Fruit fly (Drosophila melanogaster) whole organism, embryonic: ENCODE data around the gene CG8119.
A peak's percentile ranks its signal among the peaks of the same experiment; 100 is the strongest.

Source experiments
- ATbp ChIP-seq: fragments of 200-800 bp; sonication (Bioruptor generic); optimal IDR thresholded peaks from 2 replicates; lab custom pipeline; 2017; ENCODE audit warnings: missing biosample characterization, mild to moderate bottlenecking, missing genetic modification characterization, missing genetic modification reagents
- Adf1 ChIP-seq: fragments of 200-800 bp; sonication (Bioruptor generic); IDR thresholded peaks from 2 replicates; pipeline ENCODE4 v1.3.6; 2022; ENCODE audit warnings: missing biosample characterization, missing genetic modification characterization
- Asciz ChIP-seq: fragments of 200-800 bp; sonication (Bioruptor generic); optimal IDR thresholded peaks from 2 replicates; lab custom pipeline; 2017; ENCODE audit warnings: missing biosample characterization, mild to moderate bottlenecking, missing genetic modification characterization, missing genetic modification reagents
- Atf6 ChIP-seq: fragments of 200-800 bp; sonication (Bioruptor generic); IDR thresholded peaks from 2 replicates; pipeline ENCODE4 v1.3.6; 2022; ENCODE audit warnings: missing biosample characterization, missing genetic modification characterization
- CG10366 ChIP-seq: fragments of 200-800 bp; sonication (Bioruptor generic); IDR thresholded peaks from 2 replicates; pipeline ENCODE4 v1.3.6; 2022; ENCODE audit warnings: missing biosample characterization, missing genetic modification characterization
- CG12236 ChIP-seq: fragments of 200-800 bp; sonication (Bioruptor generic); optimal IDR thresholded peaks from 2 replicates; lab custom pipeline; 2016; ENCODE audit warnings: missing biosample characterization, missing genetic modification characterization
- CG1529 ChIP-seq: fragments of 200-800 bp; sonication (Bioruptor generic); optimal IDR thresholded peaks from 3 replicates; lab custom pipeline; 2018; ENCODE audit warnings: missing biosample characterization, missing genetic modification characterization
- CG16779 ChIP-seq: fragments of 200-800 bp; sonication (Bioruptor generic); IDR thresholded peaks from 2 replicates; pipeline ENCODE4 v1.3.6; 2022; ENCODE audit warnings: missing biosample characterization, missing genetic modification characterization
- CG16815 ChIP-seq: fragments of 200-800 bp; sonication (Bioruptor generic); optimal IDR thresholded peaks from 3 replicates; lab custom pipeline; 2017; ENCODE audit warnings: missing biosample characterization, mild to moderate bottlenecking, missing genetic modification characterization
- CG17802 ChIP-seq: fragments of 200-800 bp; sonication (Bioruptor generic); optimal IDR thresholded peaks from 2 replicates; lab custom pipeline; 2018; ENCODE audit warnings: missing biosample characterization, mild to moderate bottlenecking, missing genetic modification characterization, moderate library complexity
- CG18011 ChIP-seq: fragments of 200-800 bp; sonication (Bioruptor generic); optimal IDR thresholded peaks from 2 replicates; lab custom pipeline; 2017; ENCODE audit warnings: missing biosample characterization, missing genetic modification characterization, mild to moderate bottlenecking, moderate library complexity, missing genotype
- CG33557 ChIP-seq: fragments of 200-800 bp; sonication (Bioruptor generic); optimal IDR thresholded peaks from 2 replicates; lab custom pipeline; 2019; ENCODE audit warnings: missing biosample characterization, mild to moderate bottlenecking, missing genetic modification characterization, moderate library complexity
- CG34224 ChIP-seq: fragments of 200-800 bp; sonication (Bioruptor generic); IDR thresholded peaks from 3 replicates; pipeline ENCODE4 v1.3.6; 2022; ENCODE audit warnings: missing biosample characterization, missing genetic modification characterization; ENCODE audit not compliant: partially characterized antibody
- CG4328 ChIP-seq: fragments of 200-800 bp; sonication (Bioruptor generic); optimal IDR thresholded peaks from 3 replicates; lab custom pipeline; 2017; ENCODE audit warnings: missing biosample characterization, missing genetic modification reagents, missing genetic modification characterization
- CG7357 ChIP-seq: fragments of 200-800 bp; sonication (Bioruptor generic); IDR thresholded peaks from 3 replicates; pipeline ENCODE4 v1.3.6; 2022; ENCODE audit warnings: missing biosample characterization, missing genetic modification characterization
- CG7745 ChIP-seq: fragments of 200-800 bp; sonication (Bioruptor generic); optimal IDR thresholded peaks from 2 replicates; lab custom pipeline; 2018; ENCODE audit warnings: missing biosample characterization, mild to moderate bottlenecking, missing genetic modification characterization, moderate library complexity
- CG7786 ChIP-seq: fragments of 200-800 bp; sonication (Bioruptor generic); optimal IDR thresholded peaks from 2 replicates; lab custom pipeline; 2016; ENCODE audit warnings: missing biosample characterization, missing genetic modification characterization
- CG8281 ChIP-seq: fragments of 200-800 bp; sonication (Bioruptor generic); optimal IDR thresholded peaks from 2 replicates; lab custom pipeline; 2018; ENCODE audit warnings: missing biosample characterization, mild to moderate bottlenecking, missing genetic modification characterization, moderate library complexity
- CG8359 ChIP-seq: fragments of 200-800 bp; sonication (Bioruptor generic); optimal IDR thresholded peaks from 2 replicates; lab custom pipeline; 2017; ENCODE audit warnings: missing biosample characterization, mild to moderate bottlenecking, missing genetic modification characterization, borderline replicate concordance
- Dref ChIP-seq: fragments of 200-800 bp; sonication (Bioruptor generic); IDR thresholded peaks from 2 replicates; pipeline ENCODE4 v1.3.6; 2022; ENCODE audit warnings: missing biosample characterization, missing genetic modification characterization
- E2f1 ChIP-seq: fragments of 200-800 bp; sonication (Bioruptor generic); IDR thresholded peaks from 2 replicates; pipeline ENCODE4 v1.3.6; 2022; ENCODE audit warnings: missing biosample characterization, missing genetic modification characterization
- H15 ChIP-seq: fragments of 200-800 bp; sonication (Bioruptor generic); IDR thresholded peaks from 3 replicates; pipeline ENCODE4 v1.3.6; 2022; ENCODE audit warnings: missing biosample characterization, missing genetic modification characterization
- HmgZ ChIP-seq: fragments of 200-800 bp; sonication (Bioruptor generic); optimal IDR thresholded peaks from 2 replicates; lab custom pipeline; 2018; ENCODE audit warnings: missing biosample characterization, mild to moderate bottlenecking, missing genetic modification characterization
- Lhr ChIP-seq: fragments of 200-800 bp; sonication (Bioruptor generic); optimal IDR thresholded peaks from 3 replicates; lab custom pipeline; 2017; ENCODE audit warnings: mild to moderate bottlenecking, missing biosample characterization, missing genetic modification reagents, missing genetic modification characterization
- MTF-1 ChIP-seq: fragments of 200-800 bp; sonication (Bioruptor generic); optimal IDR thresholded peaks from 2 replicates; lab custom pipeline; 2018; ENCODE audit warnings: missing biosample characterization, mild to moderate bottlenecking, missing genetic modification characterization, borderline replicate concordance
- Max ChIP-seq: fragments of 200-800 bp; sonication (Bioruptor generic); optimal IDR thresholded peaks from 2 replicates; lab custom pipeline; 2016; ENCODE audit warnings: missing biosample characterization, mild to moderate bottlenecking, missing genetic modification characterization
- Mrtf ChIP-seq: fragments of 200-800 bp; sonication (Bioruptor generic); IDR thresholded peaks from 3 replicates; pipeline ENCODE4 v1.3.6; 2022; ENCODE audit warnings: missing biosample characterization, missing genetic modification characterization
- Myb ChIP-seq: fragments of 200-800 bp; sonication (Bioruptor generic); optimal IDR thresholded peaks from 2 replicates; lab custom pipeline; 2016; ENCODE audit warnings: missing biosample characterization, missing genetic modification characterization
- Nf-YB ChIP-seq: fragments of 200-800 bp; sonication (Bioruptor generic); optimal IDR thresholded peaks from 3 replicates; lab custom pipeline; 2019; ENCODE audit warnings: missing biosample characterization, mild to moderate bottlenecking, missing genetic modification characterization, moderate library complexity
- Rx ChIP-seq: fragments of 200-800 bp; sonication (Bioruptor generic); IDR thresholded peaks from 2 replicates; pipeline ENCODE4 v1.3.6; 2022; ENCODE audit warnings: missing biosample characterization, missing genetic modification characterization
- Sin3A ChIP-seq: fragments of >200 bp; optimal IDR thresholded peaks from 2 replicates; lab custom pipeline; 2018
- Trl ChIP-seq, 3 experiments: fragments of >200 bp in 2 of 3; fragments of 200-800 bp in 1 of 3; sonication (Bioruptor generic) in 1 of 3; optimal IDR thresholded peaks; 2 replicates in 1 of 3; 3 replicates in 2 of 3; lab custom pipeline; 2016 to 2017; ENCODE audit warnings: missing biosample characterization in 1 of 3, missing genetic modification characterization in 1 of 3
- aop ChIP-seq: fragments of 200-800 bp; sonication (Bioruptor generic); IDR thresholded peaks from 2 replicates; pipeline ENCODE4 v1.3.6; 2022; ENCODE audit warnings: missing biosample characterization, missing genetic modification characterization
- bcd ChIP-seq: fragments of 200-800 bp; sonication (Bioruptor generic); optimal IDR thresholded peaks from 2 replicates; lab custom pipeline; 2017; ENCODE audit warnings: missing biosample characterization, mild to moderate bottlenecking, missing genetic modification characterization
- br ChIP-seq: fragments of >200 bp; optimal IDR thresholded peaks from 2 replicates; lab custom pipeline; 2017
- chif ChIP-seq, 2 experiments: fragments of 200-800 bp; sonication (Bioruptor generic); optimal IDR thresholded peaks; 3 replicates each; lab custom pipeline; 2016; ENCODE audit warnings: missing biosample characterization in 2 of 2, missing genetic modification characterization in 2 of 2
- crol ChIP-seq: fragments of 200-800 bp; sonication (Bioruptor generic); IDR thresholded peaks from 2 replicates; pipeline ENCODE4 v1.3.6; 2022; ENCODE audit warnings: missing biosample characterization, missing genetic modification characterization
- disco-r ChIP-seq: fragments of 200-800 bp; sonication (Bioruptor generic); optimal IDR thresholded peaks from 2 replicates; lab custom pipeline; 2016; ENCODE audit warnings: missing biosample characterization, missing genetic modification characterization
- fru ChIP-seq: fragments of >200 bp; optimal IDR thresholded peaks from 2 replicates; lab custom pipeline; 2017
- her ChIP-seq: fragments of 200-800 bp; sonication (Bioruptor generic); optimal IDR thresholded peaks from 2 replicates; lab custom pipeline; 2016; ENCODE audit warnings: missing biosample characterization, missing genetic modification characterization
- klu ChIP-seq: fragments of 200-800 bp; sonication (Bioruptor generic); IDR thresholded peaks from 2 replicates; pipeline ENCODE4 v1.3.6; 2022; ENCODE audit warnings: missing biosample characterization, missing genetic modification characterization
- lola ChIP-seq, 3 experiments: fragments of >200 bp in 2 of 3; fragments of 200-800 bp in 1 of 3; sonication (Bioruptor generic) in 1 of 3; optimal IDR thresholded peaks; 2 replicates each; lab custom pipeline; 2017 to 2019; ENCODE audit warnings: missing biosample characterization in 3 of 3, missing genetic modification characterization in 3 of 3, mild to moderate bottlenecking in 1 of 3, moderate library complexity in 1 of 3
- nerfin-2 ChIP-seq: fragments of 200-800 bp; sonication (Bioruptor generic); IDR thresholded peaks from 2 replicates; pipeline ENCODE4 v1.3.6; 2022; ENCODE audit warnings: missing biosample characterization, missing genetic modification characterization; ENCODE audit not compliant: partially characterized antibody
- sc ChIP-seq, 3 experiments: fragments of >200 bp in 2 of 3; fragments of 200-800 bp in 1 of 3; sonication (Bioruptor generic) in 1 of 3; optimal IDR thresholded peaks; 2 replicates in 2 of 3; 3 replicates in 1 of 3; lab custom pipeline; 2017; ENCODE audit warnings: mild to moderate bottlenecking in 1 of 3, missing biosample characterization in 1 of 3, missing genetic modification characterization in 1 of 3, missing genetic modification reagents in 1 of 3
- sens-2 ChIP-seq: fragments of 200-800 bp; sonication (Bioruptor generic); IDR thresholded peaks from 2 replicates; pipeline ENCODE4 v1.3.6; 2022; ENCODE audit warnings: missing biosample characterization, missing genetic modification characterization
- sob ChIP-seq: fragments of 200-800 bp; sonication (Bioruptor generic); IDR thresholded peaks from 2 replicates; pipeline ENCODE4 v1.3.6; 2022; ENCODE audit warnings: missing biosample characterization, missing genetic modification characterization
- sr ChIP-seq: fragments of 200-800 bp; sonication (Bioruptor generic); IDR thresholded peaks from 3 replicates; pipeline ENCODE4 v1.3.6; 2022; ENCODE audit warnings: missing biosample characterization, missing genetic modification characterization
- tna ChIP-seq: fragments of 200-800 bp; sonication (Bioruptor generic); IDR thresholded peaks from 2 replicates; pipeline ENCODE4 v1.3.6; 2022; ENCODE audit warnings: missing biosample characterization, missing genetic modification characterization; ENCODE audit not compliant: partially characterized antibody
- usp ChIP-seq: fragments of >200 bp; optimal IDR thresholded peaks from 2 replicates; lab custom pipeline; 2017; ENCODE audit warnings: missing biosample characterization, missing genetic modification characterization
- vvl ChIP-seq: fragments of 200-800 bp; sonication (Bioruptor generic); IDR thresholded peaks from 2 replicates; pipeline ENCODE4 v1.3.6; 2022; ENCODE audit warnings: missing biosample characterization, missing genetic modification characterization

CG8119 gene

DNA sequence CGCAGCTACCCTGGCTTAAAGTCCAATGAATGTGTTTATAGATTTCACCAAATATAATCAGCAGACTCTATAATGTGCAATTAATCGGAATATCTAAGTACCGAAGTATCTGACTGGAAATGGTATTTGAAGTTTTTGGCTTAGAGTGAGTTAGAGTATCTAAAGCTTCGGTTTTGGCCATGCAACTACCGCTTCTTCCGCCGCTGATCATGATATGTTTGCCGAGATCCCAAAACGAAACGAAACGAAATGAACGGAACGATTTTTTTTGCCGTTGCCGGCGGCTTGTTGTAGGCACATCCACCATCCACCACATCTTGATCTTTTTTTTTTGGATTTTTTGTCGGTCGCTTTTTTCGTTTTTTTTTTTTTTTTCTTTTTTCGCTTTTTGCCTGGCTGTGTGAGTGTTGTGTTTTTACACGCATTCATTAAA, 39.4 kb upstream of the CG8119 start (continued):
- TF ChIP-seq nerfin-2 (GFP tag; lab: Robert Waterston, UW), result no peak
- TF ChIP-seq ATbp (GFP tag; lab: Kevin White, UChicago), result peak; percentile 77
- TF ChIP-seq klu (GFP tag; lab: Robert Waterston, UW), result peak; percentile 64
- TF ChIP-seq Max (GFP tag; lab: Kevin White, UChicago), result no peak
- TF ChIP-seq CG16815 (GFP tag; lab: Kevin White, UChicago), result peak; percentile 29
- peak; percentile 54 for TF ChIP-seq CG1529 (GFP tag; lab: Kevin White, UChicago)
- TF ChIP-seq sr (GFP tag; lab: Robert Waterston, UW), result peak; percentile 51; the same call in 1 of the 3 replicates
- no peak for TF ChIP-seq tna (GFP tag; lab: Robert Waterston, UW)
- peak; percentile 53 for TF ChIP-seq CG7786 (GFP tag; lab: Kevin White, UChicago)
- no peak for TF ChIP-seq CG12236 (GFP tag; lab: Kevin White, UChicago)
- peak; percentile 43; the same call in 1 of the 2 replicates for TF ChIP-seq crol (GFP tag; lab: Robert Waterston, UW)
- peak; percentile 78 for TF ChIP-seq CG16779 (GFP tag; lab: Robert Waterston, UW)
- TF ChIP-seq disco-r, result no peak
- no peak for TF ChIP-seq br (lab: Kevin White, UChicago)
- TF ChIP-seq chif (GFP tag; optimal IDR thresholded peaks at IDR 0.05; lab: Kevin White, UChicago), result peak; percentile 53 to 56
- TF ChIP-seq Asciz (GFP tag; lab: Kevin White, UChicago), result peak; percentile 67
- TF ChIP-seq Myb, result peak; percentile 50
- peak; percentile 33 for TF ChIP-seq CG8281 (tag; lab: Kevin White, UChicago)
- TF ChIP-seq her (GFP tag; lab: Kevin White, UChicago), result peak; percentile 79
- no peak for TF ChIP-seq CG34224
- no peak for TF ChIP-seq sc (optimal IDR thresholded peaks at IDR 0.05; lab: Kevin White, UChicago)
- peak; percentile 36 for TF ChIP-seq sc (GFP tag; optimal IDR thresholded peaks at IDR 0.05; lab: Kevin White, UChicago)
- peak; percentile 26 for TF ChIP-seq CG17802 (tag; lab: Kevin White, UChicago)
- no peak for TF ChIP-seq Sin3A (lab: Kevin White, UChicago)
- TF ChIP-seq Nf-YB (GFP tag; lab: Kevin White, UChicago), result peak; percentile 24
- TF ChIP-seq lola (GFP tag; optimal IDR thresholded peaks at IDR 0.05; lab: Kevin White, UChicago), result peak in 1 of 3 experiments; percentile 21
- TF ChIP-seq Rx (GFP tag; lab: Robert Waterston, UW), result peak; percentile 77
- TF ChIP-seq H15, result peak; percentile 76; the same call in 2 of the 3 replicates
- peak; percentile 77 for TF ChIP-seq E2f1
- TF ChIP-seq Lhr, result no peak
- no peak for TF ChIP-seq CG33557 (GFP tag; lab: Kevin White, UChicago)
- TF ChIP-seq HmgZ (tag; lab: Kevin White, UChicago), result peak; percentile 68
- peak; percentile 86 for TF ChIP-seq Atf6
- TF ChIP-seq CG8359 (GFP tag; lab: Kevin White, UChicago), result no peak
- TF ChIP-seq CG7357 (GFP tag; lab: Robert Waterston, UW), result peak; percentile 73
- no peak for TF ChIP-seq Dref
- TF ChIP-seq CG7745 (tag; lab: Kevin White, UChicago), result no peak
- TF ChIP-seq fru (lab: Kevin White, UChicago), result no peak
- TF ChIP-seq bcd (GFP tag; lab: Kevin White, UChicago), result peak; percentile 72
- peak; percentile 37 for TF ChIP-seq Adf1
- peak; percentile 12 for TF ChIP-seq MTF-1 (GFP tag; lab: Kevin White, UChicago)
- TF ChIP-seq Mrtf (GFP tag; lab: Robert Waterston, UW), result peak; percentile 85
- TF ChIP-seq CG4328, result peak; percentile 25
- peak; percentile 69 for TF ChIP-seq sens-2 (GFP tag; lab: Robert Waterston, UW)
- TF ChIP-seq aop, result 0 out of 2 replicates have a peak, but pooled peaks have one; percentile 19
- TF ChIP-seq CG10366, result peak; percentile 88
- peak; percentile 87 for TF ChIP-seq sob
- peak; percentile 32 for TF ChIP-seq CG18011 (GFP tag; lab: Kevin White, UChicago)
- TF ChIP-seq usp (GFP tag; lab: Kevin White, UChicago), result no peak
- no peak for TF ChIP-seq Trl (optimal IDR thresholded peaks at IDR 0.05; lab: Kevin White, UChicago)
- peak; percentile 90 for TF ChIP-seq Trl (GFP tag; optimal IDR thresholded peaks at IDR 0.05; lab: Kevin White, UChicago)
- peak; percentile 93 for TF ChIP-seq vvl (GFP tag; lab: Robert Waterston, UW)
